Fruit fly (Drosophila melanogaster) Kc167 (cell line): ENCODE results near the gene CG10863.

Experiments used
- Sin3A ChIP-seq: fragments of >200 bp; optimal IDR thresholded peaks from 2 replicates; lab custom pipeline; 2018; ENCODE audit warnings: missing external identifiers
- ttk ChIP-seq: sonication (Bioruptor generic); optimal IDR thresholded peaks from 2 replicates; lab custom pipeline; 2017; ENCODE audit warnings: missing external identifiers

dm6 chr3L:3951875-3952274 lies 9.6 kb upstream of the CG10863 start:
- no peak for TF ChIP-seq ttk (lab: Kevin White, UChicago)
- no peak for TF ChIP-seq Sin3A (lab: Kevin White, UChicago)
